Worm (Caenorhabditis elegans): ENCODE data around the gene dlc-4.

The dlc-4 gene

DNA sequence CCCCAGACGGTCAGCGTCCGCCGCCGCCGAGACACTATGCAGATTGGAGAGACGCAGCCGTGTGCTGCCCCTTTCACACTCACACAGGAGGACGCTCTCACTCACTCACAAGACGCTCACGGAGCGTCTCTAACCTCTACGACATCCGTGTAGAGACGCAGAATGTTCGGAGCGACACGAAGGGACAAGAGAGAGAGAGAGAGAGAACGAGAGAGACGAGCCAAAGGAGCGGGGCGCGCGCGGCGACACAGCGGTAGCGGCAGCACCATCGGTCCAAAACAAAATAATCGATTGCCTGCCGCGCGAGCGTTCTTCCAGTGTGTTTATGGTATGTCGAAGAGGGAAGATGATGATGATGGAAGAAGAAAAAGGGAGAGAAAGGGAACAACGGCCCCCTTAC, 49.3 kb downstream of the dlc-4 start:
- TF ChIP-seq hmbx-1 (tag; optimal IDR thresholded peaks at IDR 0.05): no peak
- TF ChIP-seq tbx-37 (GFP tag; conservative IDR thresholded peaks at IDR 0.05): no peak; the same call in 1 of the 2 replicates
- TF ChIP-seq ets-7 (tag; optimal IDR thresholded peaks at IDR 0.05): no peak
- TF ChIP-seq pes-1 (GFP tag; IDR thresholded peaks at IDR 0.05): peak; percentile 38; the same call in 1 of the 2 replicates

- no peak for TF ChIP-seq sea-1 (GFP tag; conservative IDR thresholded peaks at IDR 0.05)
- no peak for TF ChIP-seq F13C5.2 (tag; optimal IDR thresholded peaks at IDR 0.05)
- no peak for TF ChIP-seq ama-1 (optimal IDR thresholded peaks at IDR 0.05)
- TF ChIP-seq tbx-11 (GFP tag; IDR thresholded peaks at IDR 0.05): no peak
- no peak for TF ChIP-seq B0310.2 (tag; optimal IDR thresholded peaks at IDR 0.05)
- no peak for TF ChIP-seq flt-1 (GFP tag; IDR thresholded peaks at IDR 0.05)
- TF ChIP-seq pes-1 (GFP tag; IDR thresholded peaks at IDR 0.05): no peak
- no peak for TF ChIP-seq hnd-1 (tag; optimal IDR thresholded peaks at IDR 0.05)
- no peak for TF ChIP-seq ceh-13 (GFP tag; optimal IDR thresholded peaks at IDR 0.05)
- TF ChIP-seq ets-7 (tag; optimal IDR thresholded peaks at IDR 0.05): no peak
- no peak for TF ChIP-seq scrt-1 (GFP tag; IDR thresholded peaks at IDR 0.05)
- TF ChIP-seq hmbx-1 (tag; optimal IDR thresholded peaks at IDR 0.05): no peak
- TF ChIP-seq hmg-4 (GFP tag; optimal IDR thresholded peaks at IDR 0.05): no peak
- TF ChIP-seq tra-4 (tag; optimal IDR thresholded peaks at IDR 0.05): no peak
- TF ChIP-seq tbx-37 (GFP tag; conservative IDR thresholded peaks at IDR 0.05): no peak
- no peak for TF ChIP-seq ceh-36 (tag; optimal IDR thresholded peaks at IDR 0.05)
Measured at ce11 chrIV:16492937-16493336, 49.9 kb downstream of the dlc-4 start.

ce11 chrIV:16494007-16494406, 50.9 kb downstream of the dlc-4 start:
- TF ChIP-seq scrt-1 (GFP tag; IDR thresholded peaks at IDR 0.05): no peak
- no peak for TF ChIP-seq hnd-1 (tag; optimal IDR thresholded peaks at IDR 0.05)
- no peak for TF ChIP-seq B0310.2 (tag; optimal IDR thresholded peaks at IDR 0.05)
- TF ChIP-seq F13C5.2 (tag; optimal IDR thresholded peaks at IDR 0.05): no peak
- TF ChIP-seq ets-7 (tag; optimal IDR thresholded peaks at IDR 0.05): no peak

Data from whole organism, early embryonic.